Fruit fly (Drosophila melanogaster) whole organism, embryonic: ENCODE data around the gene CG8206.

Source experiments
- Aef1 ChIP-seq: fragments of 200-800 bp; sonication (Bioruptor generic); IDR thresholded peaks from 3 replicates; pipeline ENCODE4 v1.3.6; 2022; ENCODE audit warnings: missing biosample characterization, missing genetic modification characterization
- Antp ChIP-seq: fragments of 200-800 bp; sonication (Bioruptor generic); optimal IDR thresholded peaks from 3 replicates; lab custom pipeline; 2016; ENCODE audit warnings: missing biosample characterization, missing genetic modification characterization
- Bteb2 ChIP-seq: fragments of 200-800 bp; sonication (Bioruptor generic); optimal IDR thresholded peaks from 2 replicates; lab custom pipeline; 2016; ENCODE audit warnings: missing biosample characterization, missing genetic modification characterization
- CG10209 ChIP-seq: fragments of 200-800 bp; sonication (Bioruptor generic); optimal IDR thresholded peaks from 3 replicates; lab custom pipeline; 2017; ENCODE audit warnings: missing biosample characterization, mild to moderate bottlenecking, missing genetic modification characterization, missing genetic modification reagents
- CG1024 ChIP-seq: fragments of 200-800 bp; sonication (Bioruptor generic); IDR thresholded peaks from 2 replicates; pipeline ENCODE4 v1.3.6; 2022; ENCODE audit warnings: missing biosample characterization, missing genetic modification characterization
- CG10462 ChIP-seq: fragments of 200-800 bp; sonication (Bioruptor generic); optimal IDR thresholded peaks from 2 replicates; lab custom pipeline; 2016; ENCODE audit warnings: missing biosample characterization, missing genetic modification characterization
- CG11398 ChIP-seq: fragments of 200-800 bp; sonication (Bioruptor generic); optimal IDR thresholded peaks from 2 replicates; lab custom pipeline; 2016; ENCODE audit warnings: missing biosample characterization, missing genetic modification characterization
- CG11695 ChIP-seq: fragments of 200-800 bp; sonication (Bioruptor generic); IDR thresholded peaks from 3 replicates; pipeline ENCODE4 v1.3.6; 2022; ENCODE audit warnings: missing biosample characterization, missing genetic modification characterization
- CG12104 ChIP-seq: fragments of 200-800 bp; sonication (Bioruptor generic); optimal IDR thresholded peaks from 3 replicates; lab custom pipeline; 2016; ENCODE audit warnings: missing biosample characterization, missing genetic modification characterization
- CG13775 ChIP-seq: fragments of 200-800 bp; sonication (Bioruptor generic); optimal IDR thresholded peaks from 3 replicates; lab custom pipeline; 2017; ENCODE audit warnings: missing biosample characterization, mild to moderate bottlenecking, missing genetic modification characterization
- CG15011 ChIP-seq: fragments of 200-800 bp; sonication (Bioruptor generic); optimal IDR thresholded peaks from 3 replicates; lab custom pipeline; 2018; ENCODE audit warnings: missing biosample characterization, mild to moderate bottlenecking, missing genetic modification characterization
- CG16815 ChIP-seq: fragments of 200-800 bp; sonication (Bioruptor generic); optimal IDR thresholded peaks from 3 replicates; lab custom pipeline; 2017; ENCODE audit warnings: missing biosample characterization, mild to moderate bottlenecking, missing genetic modification characterization
- CG17361 ChIP-seq: fragments of 200-800 bp; sonication (Bioruptor generic); IDR thresholded peaks from 3 replicates; pipeline ENCODE4 v1.3.6; 2022; ENCODE audit warnings: missing biosample characterization, missing genetic modification characterization
- CG31365 ChIP-seq: fragments of 200-800 bp; sonication (Bioruptor generic); optimal IDR thresholded peaks from 2 replicates; lab custom pipeline; 2018; ENCODE audit warnings: missing biosample characterization, mild to moderate bottlenecking, missing genetic modification characterization
- CG31388 ChIP-seq: fragments of 200-800 bp; sonication (Bioruptor generic); optimal IDR thresholded peaks from 2 replicates; lab custom pipeline; 2016; ENCODE audit warnings: missing biosample characterization, missing genetic modification characterization
- CG32532 ChIP-seq: fragments of 200-800 bp; sonication (Bioruptor generic); IDR thresholded peaks from 2 replicates; pipeline ENCODE4 v1.3.6; 2022; ENCODE audit warnings: missing biosample characterization, missing genetic modification characterization
- CG32772 ChIP-seq: fragments of 200-800 bp; sonication (Bioruptor generic); IDR thresholded peaks from 2 replicates; pipeline ENCODE4 v1.3.6; 2022; ENCODE audit warnings: missing biosample characterization, missing genetic modification characterization
- CG34224 ChIP-seq: fragments of 200-800 bp; sonication (Bioruptor generic); IDR thresholded peaks from 3 replicates; pipeline ENCODE4 v1.3.6; 2022; ENCODE audit warnings: missing biosample characterization, missing genetic modification characterization; ENCODE audit not compliant: partially characterized antibody
- CG4707 ChIP-seq: fragments of 200-800 bp; sonication (Bioruptor generic); optimal IDR thresholded peaks from 2 replicates; lab custom pipeline; 2018; ENCODE audit warnings: missing biosample characterization, mild to moderate bottlenecking, missing genetic modification characterization, moderate library complexity
- CG5180 ChIP-seq: fragments of 200-800 bp; sonication (Bioruptor generic); optimal IDR thresholded peaks from 3 replicates; lab custom pipeline; 2017; ENCODE audit warnings: missing biosample characterization, missing genetic modification characterization, mild to moderate bottlenecking, moderate library complexity, missing genetic modification reagents
- CG6272 ChIP-seq: fragments of 200-800 bp; sonication (Bioruptor generic); IDR thresholded peaks from 2 replicates; pipeline ENCODE4 v1.3.6; 2022; ENCODE audit warnings: missing biosample characterization, missing genetic modification characterization
- CG6683 ChIP-seq: fragments of 200-800 bp; sonication (Bioruptor generic); optimal IDR thresholded peaks from 2 replicates; lab custom pipeline; 2017; ENCODE audit warnings: missing biosample characterization, mild to moderate bottlenecking, missing genetic modification characterization, missing genetic modification reagents
- CG7963 ChIP-seq: fragments of 200-800 bp; sonication (Bioruptor generic); IDR thresholded peaks from 3 replicates; pipeline ENCODE4 v1.3.6; 2022; ENCODE audit warnings: missing biosample characterization, missing genetic modification characterization; ENCODE audit not compliant: partially characterized antibody
- CG8944 ChIP-seq: fragments of 200-800 bp; sonication (Bioruptor generic); optimal IDR thresholded peaks from 3 replicates; lab custom pipeline; 2016; ENCODE audit warnings: missing biosample characterization, missing genetic modification characterization
- CHES-1-like ChIP-seq: fragments of 200-800 bp; sonication (Bioruptor generic); optimal IDR thresholded peaks from 2 replicates; lab custom pipeline; 2016; ENCODE audit warnings: missing biosample characterization, missing genetic modification characterization
- Camta ChIP-seq: fragments of 200-800 bp; sonication (Bioruptor generic); optimal IDR thresholded peaks from 2 replicates; lab custom pipeline; 2016; ENCODE audit warnings: missing biosample characterization, missing genetic modification characterization
- Fer3 ChIP-seq: fragments of 200-800 bp; sonication (Bioruptor generic); optimal IDR thresholded peaks from 2 replicates; lab custom pipeline; 2018; ENCODE audit warnings: missing biosample characterization, mild to moderate bottlenecking, missing genetic modification characterization, moderate library complexity
- GATAe ChIP-seq: fragments of 200-800 bp; sonication (Bioruptor generic); conservative IDR thresholded peaks from 2 replicates; pipeline ENCODE4 v1.3.6; 2022; ENCODE audit warnings: missing biosample characterization, missing genetic modification characterization
- Hr51 ChIP-seq, 2 experiments: fragments of 200-800 bp; sonication (Bioruptor generic); optimal IDR thresholded peaks; 2 replicates in 1 of 2; 3 replicates in 1 of 2; lab custom pipeline; 2016 to 2018; ENCODE audit warnings: missing biosample characterization in 2 of 2, missing genetic modification characterization in 2 of 2, mild to moderate bottlenecking in 1 of 2, moderate library complexity in 1 of 2
- Hsf ChIP-seq: fragments of 200-800 bp; sonication (Bioruptor generic); optimal IDR thresholded peaks from 3 replicates; lab custom pipeline; 2016; ENCODE audit warnings: missing biosample characterization, missing genetic modification characterization
- Lim3 ChIP-seq: fragments of 200-800 bp; sonication (Bioruptor generic); IDR thresholded peaks from 2 replicates; pipeline ENCODE4 v1.3.6; 2022; ENCODE audit warnings: missing biosample characterization, missing genetic modification characterization
- Med ChIP-seq: fragments of 200-800 bp; sonication (Bioruptor generic); peaks from one replicate; lab custom pipeline; 2016; ENCODE audit warnings: missing biosample characterization, missing genetic modification characterization, mild to moderate bottlenecking, inconsistent platforms, moderate library complexity
- Sry-β ChIP-seq: fragments of 200-800 bp; sonication (Bioruptor generic); optimal IDR thresholded peaks from 2 replicates; lab custom pipeline; 2018; ENCODE audit warnings: missing biosample characterization, mild to moderate bottlenecking, missing genetic modification characterization, moderate library complexity
- Taf1 ChIP-seq: fragments of 200-800 bp; sonication (Bioruptor generic); IDR thresholded peaks from 2 replicates; pipeline ENCODE4 v1.3.6; 2022; ENCODE audit warnings: missing biosample characterization, missing genetic modification characterization
- bowl ChIP-seq: fragments of 200-800 bp; sonication (Bioruptor generic); IDR thresholded peaks from 2 replicates; pipeline ENCODE4 v1.3.6; 2022; ENCODE audit warnings: missing biosample characterization, missing genetic modification characterization
- chif ChIP-seq, 2 experiments: fragments of 200-800 bp; sonication (Bioruptor generic); optimal IDR thresholded peaks; 3 replicates each; lab custom pipeline; 2016; ENCODE audit warnings: missing biosample characterization in 2 of 2, missing genetic modification characterization in 2 of 2
- crc ChIP-seq: fragments of 200-800 bp; sonication (Bioruptor generic); optimal IDR thresholded peaks from 2 replicates; lab custom pipeline; 2016; ENCODE audit warnings: missing biosample characterization, missing genetic modification characterization
- eve ChIP-seq, 2 experiments: fragments of >200 bp; optimal IDR thresholded peaks; 2 replicates each; lab custom pipeline; 2017; ENCODE audit warnings: missing biosample characterization in 2 of 2, missing genetic modification characterization in 2 of 2
- hb ChIP-seq: fragments of 200-800 bp; sonication (Bioruptor generic); IDR thresholded peaks from 3 replicates; pipeline ENCODE4 v1.3.6; 2022; ENCODE audit warnings: missing biosample characterization, missing genetic modification characterization; ENCODE audit not compliant: partially characterized antibody
- jing ChIP-seq: fragments of 200-800 bp; sonication (Bioruptor generic); optimal IDR thresholded peaks from 2 replicates; lab custom pipeline; 2018; ENCODE audit warnings: missing biosample characterization, mild to moderate bottlenecking, missing genetic modification characterization
- kni ChIP-seq: fragments of 200-800 bp; sonication (Bioruptor generic); optimal IDR thresholded peaks from 3 replicates; lab custom pipeline; 2017; ENCODE audit warnings: mild to moderate bottlenecking, missing biosample characterization, missing genetic modification reagents, missing genetic modification characterization
- luna ChIP-seq: fragments of 200-800 bp; sonication (Bioruptor generic); optimal IDR thresholded peaks from 2 replicates; lab custom pipeline; 2016; ENCODE audit warnings: missing biosample characterization, missing genetic modification characterization
- mld ChIP-seq: fragments of 200-800 bp; sonication (Bioruptor generic); IDR thresholded peaks from 3 replicates; pipeline ENCODE4 v1.3.6; 2022; ENCODE audit warnings: missing biosample characterization, missing genetic modification characterization; ENCODE audit not compliant: partially characterized antibody
- nmo ChIP-seq: fragments of 200-800 bp; sonication (Bioruptor generic); optimal IDR thresholded peaks from 2 replicates; lab custom pipeline; 2018; ENCODE audit warnings: missing biosample characterization, mild to moderate bottlenecking, missing genetic modification characterization, moderate library complexity
- scrt ChIP-seq: fragments of 200-800 bp; sonication (Bioruptor generic); optimal IDR thresholded peaks from 2 replicates; lab custom pipeline; 2018; ENCODE audit warnings: missing biosample characterization, mild to moderate bottlenecking, missing genetic modification characterization, moderate library complexity
- tio ChIP-seq: fragments of 200-800 bp; sonication (Bioruptor generic); optimal IDR thresholded peaks from 2 replicates; lab custom pipeline; 2017; ENCODE audit warnings: missing biosample characterization, missing genetic modification characterization, inconsistent platforms
- tup ChIP-seq: fragments of 200-800 bp; sonication (Bioruptor generic); optimal IDR thresholded peaks from 2 replicates; lab custom pipeline; 2016; ENCODE audit warnings: missing biosample characterization, mild to moderate bottlenecking, missing genetic modification characterization, moderate library complexity
- wdn ChIP-seq: fragments of 200-800 bp; sonication (Bioruptor generic); IDR thresholded peaks from 2 replicates; pipeline ENCODE4 v1.3.6; 2022; ENCODE audit warnings: missing biosample characterization, missing genetic modification characterization
- wek ChIP-seq: fragments of 200-800 bp; sonication (Bioruptor generic); optimal IDR thresholded peaks from 3 replicates; lab custom pipeline; 2018; ENCODE audit warnings: missing biosample characterization, mild to moderate bottlenecking, missing genetic modification characterization, moderate library complexity

CG8206 gene

DNA sequence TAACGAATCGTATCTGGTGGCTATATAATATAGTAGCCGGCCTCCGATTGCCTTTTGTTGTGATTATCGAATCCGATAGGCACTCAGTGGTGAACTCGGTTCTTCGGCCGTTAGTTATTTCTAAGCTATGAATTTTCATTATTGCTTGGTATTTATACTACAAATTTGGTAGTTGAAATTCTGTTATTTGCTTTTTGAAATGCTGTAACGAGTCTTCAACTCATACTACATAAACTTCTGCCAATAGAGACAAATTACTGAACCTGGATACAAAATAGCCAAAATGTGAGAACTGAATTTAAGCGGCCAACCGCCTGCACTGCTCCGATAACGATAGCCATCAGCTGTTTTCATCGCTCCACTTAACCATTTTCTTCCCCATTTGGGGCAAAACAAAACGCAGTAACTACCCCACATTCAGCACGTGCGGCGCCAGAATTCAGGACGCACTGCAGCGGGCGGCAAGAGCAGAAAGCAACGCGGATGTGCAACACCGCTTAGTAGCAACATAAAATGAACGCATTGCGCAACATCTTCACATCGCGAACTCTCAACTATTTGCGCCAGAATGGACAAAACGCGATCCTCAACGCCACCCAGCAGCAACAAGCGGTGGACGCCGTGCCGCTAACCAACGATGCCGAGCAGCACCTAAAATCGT lies at the start of gene CG8206, which contains the start of gene CG11679 (continued):
- TF ChIP-seq Antp (GFP tag; lab: Kevin White, UChicago) = peak; percentile 59
- TF ChIP-seq CG1024 (GFP tag; lab: Robert Waterston, UW) = no peak
- no peak for TF ChIP-seq CG12104 (GFP tag; lab: Kevin White, UChicago)
- peak; percentile 58 for TF ChIP-seq nmo (GFP tag; lab: Kevin White, UChicago)
- TF ChIP-seq CG7963 (GFP tag; lab: Robert Waterston, UW) = 0 out of 3 replicates have a peak, but pooled peaks have one; percentile 19
- peak; percentile 37 for TF ChIP-seq CG13775
- no peak for TF ChIP-seq mld
- TF ChIP-seq hb = no peak
- no peak for TF ChIP-seq CG31365 (tag; lab: Kevin White, UChicago)
- no peak for TF ChIP-seq CG31388 (GFP tag; lab: Kevin White, UChicago)
- no peak for TF ChIP-seq CG34224 (GFP tag; lab: Robert Waterston, UW)
- TF ChIP-seq scrt (GFP tag; lab: Kevin White, UChicago) = peak; percentile 27
- no peak for TF ChIP-seq Taf1 (GFP tag; lab: Robert Waterston, UW)
- no peak for TF ChIP-seq Lim3 (GFP tag; lab: Robert Waterston, UW)
- no peak for TF ChIP-seq wdn (GFP tag; lab: Robert Waterston, UW)
- no peak for TF ChIP-seq CG10462 (GFP tag; lab: Kevin White, UChicago)
- no peak for TF ChIP-seq CG4707 (GFP tag; lab: Kevin White, UChicago)
- TF ChIP-seq CG15011 (GFP tag; lab: Kevin White, UChicago) = no peak
- TF ChIP-seq Med (GFP tag; lab: Kevin White, UChicago) = peak; percentile 91
- TF ChIP-seq tup (GFP tag; lab: Kevin White, UChicago) = no peak
- peak; percentile 49; the same call in 2 of the 3 replicates for TF ChIP-seq CG17361 (GFP tag; lab: Robert Waterston, UW)
- peak; percentile 96 for TF ChIP-seq Sry-β (GFP tag; lab: Kevin White, UChicago)
- TF ChIP-seq Bteb2 (GFP tag; lab: Kevin White, UChicago) = no peak
- peak; percentile 26; the same call in 1 of the 3 replicates for TF ChIP-seq Aef1 (GFP tag; lab: Robert Waterston, UW)
- TF ChIP-seq crc (GFP tag; lab: Kevin White, UChicago) = no peak
- TF ChIP-seq bowl (GFP tag; lab: Robert Waterston, UW) = no peak
- no peak for TF ChIP-seq luna
- 0 out of 2 replicates have a peak, but pooled peaks have one; percentile 30 for TF ChIP-seq CG32772 (GFP tag; lab: Robert Waterston, UW)
- TF ChIP-seq CG32532 = no peak
- TF ChIP-seq Fer3 = peak; percentile 3
- TF ChIP-seq CG11398 (GFP tag; lab: Kevin White, UChicago) = no peak
- peak; percentile 67 for TF ChIP-seq CG8944 (GFP tag; lab: Kevin White, UChicago)
- no peak for TF ChIP-seq CG5180 (GFP tag; lab: Kevin White, UChicago)
- no peak for TF ChIP-seq CG11695 (GFP tag; lab: Robert Waterston, UW)
- TF ChIP-seq tio (GFP tag; lab: Kevin White, UChicago) = no peak
- no peak for TF ChIP-seq Camta (GFP tag; lab: Kevin White, UChicago)
- TF ChIP-seq Hr51 (GFP tag; optimal IDR thresholded peaks at IDR 0.05; lab: Kevin White, UChicago) = no peak
- TF ChIP-seq eve (GFP tag; optimal IDR thresholded peaks at IDR 0.05; lab: Kevin White, UChicago) = no peak
- no peak for TF ChIP-seq chif (GFP tag; optimal IDR thresholded peaks at IDR 0.05; lab: Kevin White, UChicago)
- no peak for TF ChIP-seq CG16815 (GFP tag; lab: Kevin White, UChicago)
- TF ChIP-seq jing = no peak
- no peak for TF ChIP-seq CG6683
- TF ChIP-seq CG6272 (GFP tag; lab: Robert Waterston, UW) = 0 out of 2 replicates have a peak, but pooled peaks have one; percentile 8
- peak; percentile 54 for TF ChIP-seq CHES-1-like (GFP tag; lab: Kevin White, UChicago)
- no peak for TF ChIP-seq GATAe (GFP tag; lab: Robert Waterston, UW)
- TF ChIP-seq wek (GFP tag; lab: Kevin White, UChicago) = no peak
- TF ChIP-seq kni = peak; percentile 87
- peak; percentile 16 for TF ChIP-seq CG10209
- peak; percentile 2 for TF ChIP-seq Hsf (GFP tag; lab: Kevin White, UChicago)
